Worm (Caenorhabditis elegans): ENCODE results near the gene hsp-43.

The hsp-43 gene

DNA sequence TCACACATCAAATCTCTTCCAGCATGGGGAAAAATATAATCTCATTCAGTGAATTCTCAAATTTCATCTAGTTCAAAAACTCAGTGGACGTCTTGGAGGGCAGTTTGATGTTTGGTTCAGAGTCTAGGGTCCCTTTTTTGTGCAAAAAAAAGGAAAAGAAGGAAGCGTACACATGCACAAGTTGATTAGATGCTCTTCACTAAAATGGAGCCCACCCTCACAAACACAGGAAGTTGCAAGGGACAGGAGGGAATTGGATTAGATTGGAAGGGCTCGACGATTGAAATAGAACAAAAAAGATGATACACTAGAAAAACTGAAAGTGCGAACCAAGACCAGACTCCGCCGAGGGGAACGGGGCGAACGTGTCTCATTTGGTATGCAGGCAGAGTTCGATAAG lies 15.5 kb upstream of the hsp-43 start:
- TF ChIP-seq ces-1 (GFP tag; optimal IDR thresholded peaks at IDR 0.05), result peak; percentile 72
- TF ChIP-seq skn-1 (tag; optimal IDR thresholded peaks at IDR 0.05), result no peak
- TF ChIP-seq ceh-63 (GFP tag; optimal IDR thresholded peaks at IDR 0.05), result no peak
- no peak for TF ChIP-seq sup-37 (GFP tag; optimal IDR thresholded peaks at IDR 0.05)
- TF ChIP-seq lin-14 (GFP tag; optimal IDR thresholded peaks at IDR 0.05), result peak; percentile 88
- no peak for TF ChIP-seq efl-1 (optimal IDR thresholded peaks at IDR 0.05)
- peak in 1 of 2 experiments; percentile 92 for TF ChIP-seq efl-1 (GFP tag; optimal IDR thresholded peaks at IDR 0.05 in 1 of 2)
- peak; percentile 91 for TF ChIP-seq fkh-10 (GFP tag; optimal IDR thresholded peaks at IDR 0.05)

- TF ChIP-seq ceh-90 (tag; optimal IDR thresholded peaks at IDR 0.05) (no peak), nhr-47 (tag; optimal IDR thresholded peaks at IDR 0.05) (peak; percentile 52), ceh-63 (GFP tag; optimal IDR thresholded peaks at IDR 0.05) (no peak), elt-2 (tag; optimal IDR thresholded peaks at IDR 0.05) (peak; percentile 50), snu-23 (GFP tag; optimal IDR thresholded peaks at IDR 0.05) (peak; percentile 77), egl-27 (tag; optimal IDR thresholded peaks at IDR 0.05) (peak; percentile 4 to 47), unc-130 (tag; optimal IDR thresholded peaks at IDR 0.05) (peak; percentile 58), nhr-20 (tag; optimal IDR thresholded peaks at IDR 0.05) (peak; percentile 84), tbx-2 (tag; optimal IDR thresholded peaks at IDR 0.05) (peak; percentile 68), skn-1 (tag; optimal IDR thresholded peaks at IDR 0.05) (peak; percentile 33), snpc-4 (tag; optimal IDR thresholded peaks at IDR 0.05) (no peak), nhr-84 (tag; optimal IDR thresholded peaks at IDR 0.05) (no peak), lin-14 (GFP tag; optimal IDR thresholded peaks at IDR 0.05) (peak; percentile 92), nhr-11 (tag; optimal IDR thresholded peaks at IDR 0.05) (peak; percentile 34), nhr-77 (tag; optimal IDR thresholded peaks at IDR 0.05) (peak; percentile 83), irx-1 (tag; optimal IDR thresholded peaks at IDR 0.05) (no peak), rnt-1 (tag; optimal IDR thresholded peaks at IDR 0.05) (peak; percentile 82), efl-1 (optimal IDR thresholded peaks at IDR 0.05) (peak; percentile 9 to 18), efl-1 (GFP tag; optimal IDR thresholded peaks at IDR 0.05 in 1 of 2) (peak; percentile 5 to 93), hpl-2 (GFP tag; optimal IDR thresholded peaks at IDR 0.05) (no peak), jun-1 (tag; optimal IDR thresholded peaks at IDR 0.05) (peak; percentile 47), nhr-85 (tag) (peak; percentile 97), unc-30 (tag; optimal IDR thresholded peaks at IDR 0.05) (no peak), pag-3 (tag; optimal IDR thresholded peaks at IDR 0.05; ENCODE audit: borderline replicate concordance, insufficient read depth) (peak; percentile 33), aly-2 (tag; optimal IDR thresholded peaks at IDR 0.05) (no peak), elt-3 (tag; optimal IDR thresholded peaks at IDR 0.05) (peak in 4 of 6 experiments; percentile 62 to 92 (median 76)), tlp-1 (tag; optimal IDR thresholded peaks at IDR 0.05) (no peak), ceh-82 (tag; optimal IDR thresholded peaks at IDR 0.05) (peak; percentile 47 to 54 (median 49)), nhr-237 (tag; optimal IDR thresholded peaks at IDR 0.05) (peak; percentile 15), zip-4 (GFP tag; optimal IDR thresholded peaks at IDR 0.05) (peak; percentile 18), dpl-1 (GFP tag; optimal IDR thresholded peaks at IDR 0.05) (peak in 1 of 3 experiments; percentile 60), nhr-71 (tag; optimal IDR thresholded peaks at IDR 0.05) (peak; percentile 89), mdl-1 (tag; optimal IDR thresholded peaks at IDR 0.05) (peak in 1 of 2 experiments; percentile 60), mep-1 (tag; optimal IDR thresholded peaks at IDR 0.05) (peak; percentile 84), blmp-1 (tag; optimal IDR thresholded peaks at IDR 0.05) (peak; percentile 72), nhr-90 (tag; optimal IDR thresholded peaks at IDR 0.05; ENCODE audit: poor library complexity) (peak; percentile 76), lin-35 (GFP tag; optimal IDR thresholded peaks at IDR 0.05) (peak in 1 of 2 experiments; percentile 64), lsy-2 (tag; optimal IDR thresholded peaks at IDR 0.05) (peak; percentile 11 to 47), dsc-1 (tag; optimal IDR thresholded peaks at IDR 0.05) (peak; percentile 54), ama-1 (optimal IDR thresholded peaks at IDR 0.05) (no peak), egl-13 (tag; optimal IDR thresholded peaks at IDR 0.05) (no peak), xbp-1 (tag; optimal IDR thresholded peaks at IDR 0.05) (peak; percentile 54), nhr-19 (GFP tag; conservative IDR thresholded peaks at IDR 0.05) (peak; percentile 51), swsn-7 (tag; optimal IDR thresholded peaks at IDR 0.05) (peak; percentile 56)
Measured at ce11 chrX:6250272-6250752, 15.0 kb upstream of the hsp-43 start.

Measured in whole organism, L1 larva.